Fruit fly (Drosophila melanogaster) whole organism, embryonic: ENCODE results near the gene bb8.
A peak's percentile ranks its signal among the peaks of the same experiment; 100 is the strongest.

Experiments
- ATbp ChIP-seq: fragments of 200-800 bp; sonication (Bioruptor generic); optimal IDR thresholded peaks from 2 replicates; lab custom pipeline; 2017; ENCODE audit warnings: missing biosample characterization, mild to moderate bottlenecking, missing genetic modification characterization, missing genetic modification reagents
- Asciz ChIP-seq: fragments of 200-800 bp; sonication (Bioruptor generic); optimal IDR thresholded peaks from 2 replicates; lab custom pipeline; 2017; ENCODE audit warnings: missing biosample characterization, mild to moderate bottlenecking, missing genetic modification characterization, missing genetic modification reagents
- Atf-2 ChIP-seq: fragments of 200-800 bp; sonication (Bioruptor generic); optimal IDR thresholded peaks from 2 replicates; lab custom pipeline; 2016; ENCODE audit warnings: missing biosample characterization, missing genetic modification characterization
- CG10321 ChIP-seq: fragments of 200-800 bp; sonication (Bioruptor generic); IDR thresholded peaks from 2 replicates; pipeline ENCODE4 v1.3.6; 2022; ENCODE audit warnings: missing biosample characterization, missing genetic modification characterization
- CG11560 ChIP-seq: fragments of 200-800 bp; sonication (Bioruptor generic); IDR thresholded peaks from 3 replicates; pipeline ENCODE4 v1.3.6; 2022; ENCODE audit warnings: missing biosample characterization, missing genetic modification characterization
- CG11695 ChIP-seq: fragments of 200-800 bp; sonication (Bioruptor generic); IDR thresholded peaks from 3 replicates; pipeline ENCODE4 v1.3.6; 2022; ENCODE audit warnings: missing biosample characterization, missing genetic modification characterization
- CG1233 ChIP-seq: fragments of 200-800 bp; sonication (Bioruptor generic); optimal IDR thresholded peaks from 4 replicates; lab custom pipeline; 2018; ENCODE audit warnings: missing biosample characterization, mild to moderate bottlenecking, missing genetic modification characterization
- CG12942 ChIP-seq: fragments of 200-800 bp; sonication (Bioruptor generic); optimal IDR thresholded peaks from 3 replicates; lab custom pipeline; 2016; ENCODE audit warnings: missing biosample characterization, missing genetic modification characterization
- CG14441 ChIP-seq: fragments of 200-800 bp; sonication (Bioruptor generic); IDR thresholded peaks from 2 replicates; pipeline ENCODE4 v1.3.6; 2022; ENCODE audit warnings: missing biosample characterization, missing genetic modification characterization
- CG15514 ChIP-seq: fragments of 200-800 bp; sonication (Bioruptor generic); optimal IDR thresholded peaks from 3 replicates; lab custom pipeline; 2017; ENCODE audit warnings: missing biosample characterization, missing genetic modification characterization, mild to moderate bottlenecking, moderate library complexity, missing genetic modification reagents
- CG17568 ChIP-seq: fragments of 200-800 bp; sonication (Bioruptor generic); optimal IDR thresholded peaks from 2 replicates; lab custom pipeline; 2018; ENCODE audit warnings: missing biosample characterization, mild to moderate bottlenecking, missing genetic modification characterization, moderate library complexity
- CG2116 ChIP-seq: fragments of 200-800 bp; sonication (Bioruptor generic); optimal IDR thresholded peaks from 3 replicates; lab custom pipeline; 2018; ENCODE audit warnings: missing biosample characterization, mild to moderate bottlenecking, missing genetic modification characterization
- CG4617 ChIP-seq: fragments of 200-800 bp; sonication (Bioruptor generic); optimal IDR thresholded peaks from 3 replicates; lab custom pipeline; 2016; ENCODE audit warnings: missing biosample characterization, missing genetic modification characterization, borderline replicate concordance
- CG4820 ChIP-seq: fragments of 200-800 bp; sonication (Bioruptor generic); optimal IDR thresholded peaks from 3 replicates; lab custom pipeline; 2016; ENCODE audit warnings: missing biosample characterization, missing genetic modification characterization
- CG5245 ChIP-seq: fragments of 200-800 bp; sonication (Bioruptor generic); optimal IDR thresholded peaks from 3 replicates; lab custom pipeline; 2016; ENCODE audit warnings: missing biosample characterization, missing genetic modification characterization
- CG7556 ChIP-seq: fragments of 200-800 bp; sonication (Bioruptor generic); optimal IDR thresholded peaks from 2 replicates; lab custom pipeline; 2017; ENCODE audit warnings: missing biosample characterization, mild to moderate bottlenecking, missing genetic modification characterization
- CG8359 ChIP-seq: fragments of 200-800 bp; sonication (Bioruptor generic); optimal IDR thresholded peaks from 2 replicates; lab custom pipeline; 2017; ENCODE audit warnings: missing biosample characterization, mild to moderate bottlenecking, missing genetic modification characterization, borderline replicate concordance
- CG8388 ChIP-seq: fragments of 200-800 bp; sonication (Bioruptor generic); optimal IDR thresholded peaks from 2 replicates; lab custom pipeline; 2019; ENCODE audit warnings: missing biosample characterization, mild to moderate bottlenecking, missing genetic modification characterization, moderate library complexity
- CG9609 ChIP-seq: fragments of 200-800 bp; sonication (Bioruptor generic); optimal IDR thresholded peaks from 3 replicates; lab custom pipeline; 2016; ENCODE audit warnings: missing biosample characterization, missing genetic modification characterization
- CTCF ChIP-seq: fragments of 200-800 bp; sonication (Bioruptor generic); optimal IDR thresholded peaks from 2 replicates; lab custom pipeline; 2017; ENCODE audit warnings: missing biosample characterization, mild to moderate bottlenecking, missing genetic modification characterization, moderate library complexity
- CoRest ChIP-seq: fragments of 200-800 bp; sonication (Bioruptor generic); optimal IDR thresholded peaks from 3 replicates; lab custom pipeline; 2018; ENCODE audit warnings: missing biosample characterization, mild to moderate bottlenecking, missing genetic modification characterization, moderate library complexity
- Deaf1 ChIP-seq: fragments of 200-800 bp; optimal IDR thresholded peaks from 3 replicates; lab custom pipeline; 2019; ENCODE audit warnings: missing biosample characterization, mild to moderate bottlenecking, missing genetic modification characterization, moderate library complexity
- Doc3 ChIP-seq: fragments of 200-800 bp; sonication (Bioruptor generic); IDR thresholded peaks from 3 replicates; pipeline ENCODE4 v1.3.6; 2022; ENCODE audit warnings: missing biosample characterization, missing genetic modification characterization; ENCODE audit not compliant: partially characterized antibody
- Ets65A ChIP-seq: fragments of 200-800 bp; sonication (Bioruptor generic); peaks from one replicate; lab custom pipeline; 2016; ENCODE audit warnings: missing biosample characterization, missing genetic modification characterization
- Gug ChIP-seq: fragments of 200-800 bp; sonication (Bioruptor generic); IDR thresholded peaks from 4 replicates; pipeline ENCODE4 v1.3.6; 2022; ENCODE audit warnings: missing biosample characterization, missing genetic modification characterization
- HmgZ ChIP-seq: fragments of 200-800 bp; sonication (Bioruptor generic); optimal IDR thresholded peaks from 2 replicates; lab custom pipeline; 2018; ENCODE audit warnings: missing biosample characterization, mild to moderate bottlenecking, missing genetic modification characterization
- Hr51 ChIP-seq, 2 experiments: fragments of 200-800 bp; sonication (Bioruptor generic); optimal IDR thresholded peaks; 2 replicates in 1 of 2; 3 replicates in 1 of 2; lab custom pipeline; 2016 to 2018; ENCODE audit warnings: missing biosample characterization in 2 of 2, missing genetic modification characterization in 2 of 2, mild to moderate bottlenecking in 1 of 2, moderate library complexity in 1 of 2
- Lhr ChIP-seq: fragments of 200-800 bp; sonication (Bioruptor generic); optimal IDR thresholded peaks from 3 replicates; lab custom pipeline; 2017; ENCODE audit warnings: mild to moderate bottlenecking, missing biosample characterization, missing genetic modification reagents, missing genetic modification characterization
- Max ChIP-seq: fragments of 200-800 bp; sonication (Bioruptor generic); optimal IDR thresholded peaks from 2 replicates; lab custom pipeline; 2016; ENCODE audit warnings: missing biosample characterization, mild to moderate bottlenecking, missing genetic modification characterization
- bsh ChIP-seq, 2 experiments: fragments of 200-800 bp; sonication (Bioruptor generic); optimal IDR thresholded peaks; 2 replicates each; lab custom pipeline; 2017 to 2018; ENCODE audit warnings: mild to moderate bottlenecking in 2 of 2, missing biosample characterization in 2 of 2, missing genetic modification characterization in 2 of 2, moderate library complexity in 1 of 2
- btn ChIP-seq: fragments of 200-800 bp; sonication (Bioruptor generic); optimal IDR thresholded peaks from 2 replicates; lab custom pipeline; 2016; ENCODE audit warnings: missing biosample characterization, missing genetic modification characterization
- chn ChIP-seq: fragments of 200-800 bp; sonication (Bioruptor generic); optimal IDR thresholded peaks from 2 replicates; lab custom pipeline; 2016; ENCODE audit warnings: missing biosample characterization, missing genetic modification characterization
- cwo ChIP-seq: fragments of 200-800 bp; sonication (Bioruptor generic); optimal IDR thresholded peaks from 3 replicates; lab custom pipeline; 2017; ENCODE audit warnings: missing biosample characterization, missing genetic modification characterization, mild to moderate bottlenecking, moderate library complexity, missing genetic modification reagents
- hb ChIP-seq: fragments of 200-800 bp; sonication (Bioruptor generic); IDR thresholded peaks from 3 replicates; pipeline ENCODE4 v1.3.6; 2022; ENCODE audit warnings: missing biosample characterization, missing genetic modification characterization; ENCODE audit not compliant: partially characterized antibody
- hkb ChIP-seq, 2 experiments: fragments of 200-800 bp in 1 of 2; fragments of >200 bp in 1 of 2; sonication (Bioruptor generic) in 1 of 2; IDR thresholded peaks in 1 of 2; optimal IDR thresholded peaks in 1 of 2; 2 replicates each; pipeline versions ENCODE4 v1.3.6 to Lab custom; 2017 to 2022; ENCODE audit warnings: missing biosample characterization in 1 of 2, missing genetic modification characterization in 1 of 2
- klu ChIP-seq: fragments of 200-800 bp; sonication (Bioruptor generic); IDR thresholded peaks from 2 replicates; pipeline ENCODE4 v1.3.6; 2022; ENCODE audit warnings: missing biosample characterization, missing genetic modification characterization
- nau ChIP-seq: fragments of 200-800 bp; sonication (Bioruptor generic); optimal IDR thresholded peaks from 3 replicates; lab custom pipeline; 2017; ENCODE audit warnings: missing biosample characterization, mild to moderate bottlenecking, missing genetic modification characterization, missing genetic modification reagents
- nerfin-1 ChIP-seq: fragments of 200-800 bp; sonication (Bioruptor generic); optimal IDR thresholded peaks from 3 replicates; lab custom pipeline; 2019; ENCODE audit warnings: missing biosample characterization, mild to moderate bottlenecking, missing genetic modification characterization, moderate library complexity
- nom ChIP-seq: fragments of 200-800 bp; sonication (Bioruptor generic); optimal IDR thresholded peaks from 2 replicates; lab custom pipeline; 2017; ENCODE audit warnings: missing biosample characterization, missing genetic modification characterization, mild to moderate bottlenecking, moderate library complexity, missing genetic modification reagents
- org-1 ChIP-seq: fragments of 200-800 bp; sonication (Bioruptor generic); optimal IDR thresholded peaks from 2 replicates; lab custom pipeline; 2017; ENCODE audit warnings: missing biosample characterization, missing genetic modification characterization
- pan ChIP-seq, 4 experiments: fragments of >200 bp in 3 of 4; fragments of 200-800 bp in 1 of 4; sonication (Bioruptor generic) in 1 of 4; optimal IDR thresholded peaks in 3 of 4; IDR thresholded peaks in 1 of 4; 2 replicates each; pipeline versions ENCODE4 v1.3.6 to Lab custom; 2017 to 2022; ENCODE audit warnings: missing biosample characterization in 2 of 4, missing genetic modification characterization in 2 of 4, mixed read lengths in 1 of 4
- phol ChIP-seq: fragments of 200-800 bp; sonication (Bioruptor generic); optimal IDR thresholded peaks from 3 replicates; lab custom pipeline; 2018; ENCODE audit warnings: missing biosample characterization, mild to moderate bottlenecking, missing genetic modification characterization, moderate library complexity
- shn ChIP-seq: fragments of 200-800 bp; sonication (Bioruptor generic); optimal IDR thresholded peaks from 3 replicates; lab custom pipeline; 2016; ENCODE audit warnings: missing biosample characterization, missing genetic modification characterization
- slou ChIP-seq: fragments of 200-800 bp; sonication (Bioruptor generic); optimal IDR thresholded peaks from 3 replicates; lab custom pipeline; 2016; ENCODE audit warnings: missing biosample characterization, missing genetic modification characterization
- ssp ChIP-seq: fragments of 200-800 bp; sonication (Bioruptor generic); IDR thresholded peaks from 2 replicates; pipeline ENCODE4 v1.3.6; 2022; ENCODE audit warnings: missing biosample characterization, missing genetic modification characterization
- ttk ChIP-seq: fragments of 200-800 bp; sonication (Bioruptor generic); IDR thresholded peaks from 2 replicates; pipeline ENCODE4 v2.1.2; 2022; ENCODE audit warnings: missing biosample characterization, missing genetic modification characterization
- vnd ChIP-seq: fragments of 200-800 bp; sonication (Bioruptor generic); IDR thresholded peaks from 3 replicates; pipeline ENCODE4 v1.3.6; 2022; ENCODE audit warnings: missing biosample characterization, missing genetic modification characterization; ENCODE audit not compliant: partially characterized antibody
- yki ChIP-seq: fragments of >200 bp; optimal IDR thresholded peaks from 3 replicates; lab custom pipeline; 2018

bb8 gene

DNA sequence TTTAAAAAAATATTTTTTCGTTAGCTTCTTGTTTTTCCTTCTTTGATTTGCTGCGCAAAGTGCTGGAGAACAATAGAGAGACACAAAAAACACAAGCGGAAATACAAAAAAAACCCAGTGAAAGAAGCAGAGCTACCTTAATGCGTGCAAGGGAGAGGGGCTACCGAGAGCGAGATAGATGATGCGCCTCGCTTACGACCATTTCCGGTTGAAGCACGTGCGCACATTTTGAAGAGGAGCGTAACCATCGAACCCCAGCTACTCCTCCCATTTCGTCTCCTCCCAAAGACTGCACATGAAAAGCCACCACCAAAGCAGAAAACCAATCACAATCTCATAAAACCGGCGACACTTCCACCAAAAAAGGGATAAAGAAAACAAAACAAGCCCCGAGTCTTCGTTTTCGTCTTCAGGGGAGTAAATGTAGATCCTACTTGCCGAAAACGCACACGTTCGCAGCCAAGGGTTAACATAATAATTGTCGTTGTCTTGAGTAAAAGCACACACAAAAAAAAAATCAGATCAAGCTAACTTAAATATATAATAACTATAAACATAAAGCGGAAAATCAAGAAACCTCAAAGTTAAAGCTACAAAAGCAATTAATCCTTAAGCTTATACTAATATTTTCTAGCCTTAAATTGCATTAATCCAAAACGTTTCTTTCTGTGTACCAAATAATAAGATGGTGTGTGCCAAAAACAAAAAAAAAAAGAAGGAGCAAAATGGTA is 7.3 kb upstream of the bb8 start (continued):
- no peak for TF ChIP-seq CG17568 (GFP tag; lab: Kevin White, UChicago)
- no peak for TF ChIP-seq Ets65A (GFP tag; lab: Kevin White, UChicago)
- no peak for TF ChIP-seq CG4617 (GFP tag; lab: Kevin White, UChicago)
- TF ChIP-seq Max, result peak; percentile 20
- no peak for TF ChIP-seq ttk (GFP tag; lab: Robert Waterston, UW)
- no peak for TF ChIP-seq pan (optimal IDR thresholded peaks at IDR 0.05; lab: Kevin White, UChicago)
- TF ChIP-seq pan (GFP tag; optimal IDR thresholded peaks at IDR 0.05 in 1 of 2, IDR thresholded peaks at IDR 0.05 in 1 of 2), result no peak
- TF ChIP-seq hkb (optimal IDR thresholded peaks at IDR 0.05; lab: Kevin White, UChicago), result no peak
- TF ChIP-seq hkb (GFP tag; IDR thresholded peaks at IDR 0.05; lab: Robert Waterston, UW), result peak; percentile 20; the same call in 1 of the 2 replicates
- TF ChIP-seq phol, result peak; percentile 70
- TF ChIP-seq vnd (GFP tag; lab: Robert Waterston, UW), result no peak
- peak; percentile 10 for TF ChIP-seq CG12942 (GFP tag; lab: Kevin White, UChicago)
- peak; percentile 65 for TF ChIP-seq Deaf1
- TF ChIP-seq Gug (GFP tag; lab: Robert Waterston, UW), result no peak
- TF ChIP-seq Lhr, result no peak
- TF ChIP-seq bsh (GFP tag; optimal IDR thresholded peaks at IDR 0.05; lab: Kevin White, UChicago), result peak in 1 of 2 experiments; percentile 66
- no peak for TF ChIP-seq btn
- TF ChIP-seq CG5245 (GFP tag; lab: Kevin White, UChicago), result peak; percentile 15
- TF ChIP-seq chn (GFP tag; lab: Kevin White, UChicago), result no peak
- TF ChIP-seq Hr51 (GFP tag; optimal IDR thresholded peaks at IDR 0.05; lab: Kevin White, UChicago), result no peak
- no peak for TF ChIP-seq Asciz (GFP tag; lab: Kevin White, UChicago)
- TF ChIP-seq Doc3 (GFP tag; lab: Robert Waterston, UW), result no peak
- no peak for TF ChIP-seq Atf-2 (GFP tag; lab: Kevin White, UChicago)
- TF ChIP-seq CG8359 (GFP tag; lab: Kevin White, UChicago), result no peak
- no peak for TF ChIP-seq CG11560 (tag; lab: Robert Waterston, UW)
- no peak for TF ChIP-seq CG14441 (GFP tag; lab: Robert Waterston, UW)
- TF ChIP-seq yki (lab: Kevin White, UChicago), result no peak
- peak; percentile 31 for TF ChIP-seq CoRest (tag; lab: Kevin White, UChicago)
- peak; percentile 8 for TF ChIP-seq CG7556 (GFP tag; lab: Kevin White, UChicago)
- TF ChIP-seq cwo, result peak; percentile 56
- TF ChIP-seq CG1233, result peak; percentile 9
- no peak for TF ChIP-seq CTCF
- TF ChIP-seq ATbp (GFP tag; lab: Kevin White, UChicago), result no peak
- TF ChIP-seq CG2116 (GFP tag; lab: Kevin White, UChicago), result no peak
- no peak for TF ChIP-seq ssp (GFP tag; lab: Robert Waterston, UW)
- peak; percentile 27 for TF ChIP-seq CG8388 (GFP tag; lab: Kevin White, UChicago)
- TF ChIP-seq CG9609, result no peak
- TF ChIP-seq org-1 (GFP tag; lab: Kevin White, UChicago), result no peak
- TF ChIP-seq nau (GFP tag; lab: Kevin White, UChicago), result no peak
- peak; percentile 13 for TF ChIP-seq CG4820 (GFP tag; lab: Kevin White, UChicago)
- TF ChIP-seq klu (GFP tag; lab: Robert Waterston, UW), result no peak
- 0 out of 3 replicates have a peak, but pooled peaks have one; percentile 11 for TF ChIP-seq CG11695 (GFP tag; lab: Robert Waterston, UW)
- TF ChIP-seq slou (GFP tag; lab: Kevin White, UChicago), result no peak
- no peak for TF ChIP-seq HmgZ (tag; lab: Kevin White, UChicago)
- no peak for TF ChIP-seq shn (GFP tag; lab: Kevin White, UChicago)
- TF ChIP-seq hb (GFP tag; lab: Robert Waterston, UW), result no peak
- TF ChIP-seq CG15514 (GFP tag; lab: Kevin White, UChicago), result peak; percentile 54
- TF ChIP-seq CG10321 (GFP tag; lab: Robert Waterston, UW), result peak; percentile 43; the same call in 1 of the 2 replicates
- TF ChIP-seq nom (GFP tag; lab: Kevin White, UChicago), result no peak
- no peak for TF ChIP-seq nerfin-1
